Fruit fly (Drosophila melanogaster): ENCODE measurements around the gene CG8064.
A peak's percentile ranks its signal among the peaks of the same experiment; 100 is the strongest.

DNA sequence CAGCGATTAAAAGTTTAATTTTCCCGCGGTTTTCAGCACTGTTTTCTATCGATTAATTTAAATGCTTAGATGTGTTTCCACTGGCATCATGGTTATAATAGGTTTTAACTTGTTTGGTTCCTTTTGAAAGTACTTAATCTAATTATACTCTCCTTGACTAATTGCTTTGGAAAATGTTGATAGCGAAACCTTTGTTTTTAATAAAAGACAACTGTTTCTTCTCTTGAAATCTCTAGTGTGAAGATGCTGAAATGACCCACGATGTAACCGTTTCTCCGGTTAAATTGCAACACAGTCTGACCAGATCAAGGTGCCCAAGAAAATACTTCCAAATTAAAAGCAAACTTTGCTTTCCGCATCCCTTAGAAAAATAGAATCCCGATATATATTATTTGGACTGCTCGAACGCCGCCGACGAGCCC, 15.5 kb downstream of the CG8064 start, which contains the start of gene Dlc90F:
- TF ChIP-seq emc (GFP tag; optimal IDR thresholded peaks at IDR 0.05) (peak; percentile 64), CG14667 (GFP tag; IDR thresholded peaks at IDR 0.05) (peak; percentile 77), CG31441 (GFP tag; IDR thresholded peaks at IDR 0.05) (peak; percentile 75), dmrt11E (tag; optimal IDR thresholded peaks at IDR 0.05) (peak; percentile 82), dpn (GFP tag; optimal IDR thresholded peaks at IDR 0.05) (peak; percentile 76 to 85), Usf (GFP tag; optimal IDR thresholded peaks at IDR 0.05) (peak; percentile 52), insv (GFP tag; optimal IDR thresholded peaks at IDR 0.05) (peak in 1 of 2 experiments; percentile 19), CG9215 (GFP tag; IDR thresholded peaks at IDR 0.05) (peak; percentile 82), CG13424 (tag; optimal IDR thresholded peaks at IDR 0.05) (peak; percentile 83), Hr51 (GFP tag; optimal IDR thresholded peaks at IDR 0.05) (peak in 1 of 2 experiments; percentile 84), HmgZ (tag; optimal IDR thresholded peaks at IDR 0.05) (peak; percentile 81), CG9727 (GFP tag; optimal IDR thresholded peaks at IDR 0.05) (peak; percentile 44), CG9437 (GFP tag; optimal IDR thresholded peaks at IDR 0.05) (peak; percentile 50), eyg (GFP tag; optimal IDR thresholded peaks at IDR 0.05) (peak; percentile 78)

Measured in whole organism, embryonic.